Worm (Caenorhabditis elegans): ENCODE results near the gene srlf-2.

- no peak for TF ChIP-seq lir-3 (tag; optimal IDR thresholded peaks at IDR 0.05; ENCODE audit: poor library complexity)
- no peak for TF ChIP-seq snpc-4 (tag; optimal IDR thresholded peaks at IDR 0.05)
- TF ChIP-seq sox-4 (tag; optimal IDR thresholded peaks at IDR 0.05) = no peak
- no peak for TF ChIP-seq blmp-1 (tag; optimal IDR thresholded peaks at IDR 0.05)
- TF ChIP-seq efl-3 (GFP tag; optimal IDR thresholded peaks at IDR 0.05) = no peak
- TF ChIP-seq pqm-1 (tag; optimal IDR thresholded peaks at IDR 0.05) = no peak
- no peak for TF ChIP-seq dpl-1 (GFP tag; optimal IDR thresholded peaks at IDR 0.05)
- no peak for TF ChIP-seq pax-3 (tag; optimal IDR thresholded peaks at IDR 0.05)
- TF ChIP-seq nhr-77 (tag; optimal IDR thresholded peaks at IDR 0.05) = no peak
- TF ChIP-seq nhr-12 (tag; optimal IDR thresholded peaks at IDR 0.05) = no peak
Measured at ce11 chrIV:8512679-8513078, 22.7 kb downstream of the srlf-2 start, which contains the start of gene C09G4.4.

All from whole organism, L1 larva.